Worm (Caenorhabditis elegans) whole organism, dauer: ENCODE data around the gene cest-35.1.

Source experiments
- unc-62 ChIP-seq: sonication (generic microtip); optimal IDR thresholded peaks from 2 replicates; lab custom pipeline; 2017; ENCODE audit warnings: missing biosample characterization, missing genetic modification reagents, missing genetic modification characterization

cest-35.1 gene

ce11 chrV:5239404-5239803, 3.5 kb downstream of the cest-35.1 start, which contains the start of gene C52A10.3:
TSS of gene C52A10.3 (minus strand) at chrV:5239504.
- no peak for TF ChIP-seq unc-62 (GFP tag; lab: Kevin White, UChicago)

- TF ChIP-seq unc-62 (GFP tag; lab: Kevin White, UChicago): no peak
Measured at ce11 chrV:5237116-5237515, 5.8 kb downstream of the cest-35.1 start, which contains the start of gene cest-35.2. TSS of gene cest-35.2 (minus strand) at chrV:5237216.

- TF ChIP-seq unc-62 (GFP tag; lab: Kevin White, UChicago): no peak
Measured at ce11 chrV:5233777-5234176, 9.2 kb downstream of the cest-35.1 start, which contains the start of gene cest-32. TSS of gene cest-32 (minus strand) at chrV:5233891.

- TF ChIP-seq unc-62 (GFP tag; lab: Kevin White, UChicago): no peak
Measured at ce11 chrV:5228513-5228912, 14.4 kb downstream of the cest-35.1 start.

- no peak for TF ChIP-seq unc-62 (GFP tag; lab: Kevin White, UChicago)
Measured at ce11 chrV:5225660-5226059, 17.3 kb downstream of the cest-35.1 start.

ce11 chrV:5223044-5223443, 19.9 kb downstream of the cest-35.1 start, which contains the start of gene Y49G5B.1:
TSS of gene Y49G5B.1 (plus strand) at chrV:5223367.
- no peak for TF ChIP-seq unc-62 (GFP tag; lab: Kevin White, UChicago)

ce11 chrV:5213674-5214073, 29.3 kb downstream of the cest-35.1 start:
- TF ChIP-seq unc-62 (GFP tag; lab: Kevin White, UChicago): no peak

ce11 chrV:5204127-5204526, 38.8 kb downstream of the cest-35.1 start, which contains the start of gene ttc-37:
TSS of gene ttc-37 (plus strand) at chrV:5204475.
- no peak for TF ChIP-seq unc-62 (GFP tag; lab: Kevin White, UChicago)

- no peak for TF ChIP-seq unc-62 (GFP tag; lab: Kevin White, UChicago)
Measured at ce11 chrV:5203643-5204042, 39.3 kb downstream of the cest-35.1 start.

- no peak for TF ChIP-seq unc-62 (GFP tag; lab: Kevin White, UChicago)
Measured at ce11 chrV:5201706-5202105, 41.2 kb downstream of the cest-35.1 start.

- no peak for TF ChIP-seq unc-62 (GFP tag; lab: Kevin White, UChicago)
Measured at ce11 chrV:5200188-5200587, 42.7 kb downstream of the cest-35.1 start.

ce11 chrV:5198240-5198639, 44.7 kb downstream of the cest-35.1 start, which contains the start of gene Y47A7.2:
TSS of gene Y47A7.2 (minus strand) at chrV:5198340.
- no peak for TF ChIP-seq unc-62 (GFP tag; lab: Kevin White, UChicago)

ce11 chrV:5194508-5194907, 48.4 kb downstream of the cest-35.1 start, which contains the start of gene abu-8:
TSS of gene abu-8 (minus strand) at chrV:5194608.
- TF ChIP-seq unc-62 (GFP tag; lab: Kevin White, UChicago): no peak

- no peak for TF ChIP-seq unc-62 (GFP tag; lab: Kevin White, UChicago)
Measured at ce11 chrV:5192501-5192900, 50.4 kb downstream of the cest-35.1 start, which contains the start of gene C03A7.13. TSS of gene C03A7.13 (minus strand) at chrV:5192543.
